Worm (Caenorhabditis elegans) whole organism, midembryonic: ENCODE data around the gene hum-2.

Experiments used
- T22C8.4 ChIP-seq: fragments of 200-800 bp; sonication (Bioruptor generic); IDR thresholded peaks from 2 replicates; pipeline ENCODE4 v1.3.6; 2022; ENCODE audit warnings: missing genetic modification characterization, missing compliant biosample characterization
- cog-1 ChIP-seq: sonication (generic microtip); optimal IDR thresholded peaks from 2 replicates; lab custom pipeline; 2016; ENCODE audit warnings: missing genetic modification characterization, missing compliant biosample characterization
- flt-1 ChIP-seq: fragments of 200-800 bp; sonication (Bioruptor generic); IDR thresholded peaks from 2 replicates; pipeline ENCODE4 v1.3.6; 2022; ENCODE audit warnings: missing genetic modification characterization, missing compliant biosample characterization
- klf-2 ChIP-seq: fragments of 200-800 bp; sonication (Bioruptor generic); conservative IDR thresholded peaks from 2 replicates; pipeline ENCODE4 v1.3.6; 2022; ENCODE audit warnings: missing genetic modification reagents, missing genetic modification characterization, missing compliant biosample characterization
- med-1 ChIP-seq: sonication (generic microtip); optimal IDR thresholded peaks from 2 replicates; lab custom pipeline; 2017; ENCODE audit warnings: missing genetic modification characterization, mild to moderate bottlenecking, missing compliant biosample characterization, antibody characterized with exemption, missing genetic modification reagents; ENCODE audit not compliant: insufficient read depth
- ref-1 ChIP-seq: fragments of 200-800 bp; sonication (Bioruptor generic); conservative IDR thresholded peaks from 2 replicates; pipeline ENCODE4 v1.3.6; 2022; ENCODE audit warnings: missing genetic modification reagents, missing genetic modification characterization, missing compliant biosample characterization
- ztf-23 ChIP-seq: fragments of 200-800 bp; sonication (Bioruptor generic); IDR thresholded peaks from 2 replicates; pipeline ENCODE4 v1.3.6; 2022; ENCODE audit warnings: missing genetic modification reagents, missing genetic modification characterization, missing compliant biosample characterization
- ztf-29 ChIP-seq: fragments of 200-800 bp; sonication (Bioruptor generic); IDR thresholded peaks from 2 replicates; pipeline ENCODE4 v1.3.6; 2022; ENCODE audit warnings: missing genetic modification reagents, missing genetic modification characterization, missing compliant biosample characterization

DNA sequence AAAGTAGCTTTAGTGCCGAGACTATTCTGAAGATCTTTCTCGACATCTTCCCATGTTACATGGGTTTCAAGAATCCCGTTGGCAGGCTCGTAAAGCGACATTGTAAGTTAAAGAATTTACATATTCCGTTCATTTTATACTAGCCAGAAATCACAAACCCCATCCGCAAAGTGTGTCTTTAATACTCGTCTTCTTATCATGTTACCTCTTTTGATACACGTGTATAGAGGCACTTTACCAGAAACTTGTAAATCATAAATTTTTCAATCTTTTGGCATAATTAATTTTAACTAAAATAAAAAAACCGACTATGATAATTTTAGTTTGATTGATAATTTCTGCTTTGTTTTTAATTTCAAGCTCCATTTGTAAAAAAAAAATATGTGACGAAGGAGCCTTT is 15.0 kb upstream of the hum-2 start, which contains the start of gene E02C12.6:
- TF ChIP-seq flt-1 (GFP tag; lab: Robert Waterston, UW) (no peak), cog-1 (no peak), med-1 (GFP tag; lab: Kevin White, UChicago) (no peak), T22C8.4 (GFP tag; lab: Robert Waterston, UW) (no peak), klf-2 (no peak), ref-1 (GFP tag; lab: Robert Waterston, UW) (no peak), ztf-29 (GFP tag; lab: Robert Waterston, UW) (no peak), ztf-23 (no peak)
